Fruit fly (Drosophila melanogaster) whole organism: ENCODE results near the gene Prps.
A peak's percentile ranks its signal among the peaks of the same experiment; 100 is the strongest.

Experiments
- CG8478 ChIP-seq: fragments of >200 bp; optimal IDR thresholded peaks from 2 replicates; lab custom pipeline; 2018; ENCODE audit warnings: inconsistent platforms
- Dll ChIP-seq: fragments of >200 bp; optimal IDR thresholded peaks from 2 replicates; lab custom pipeline; 2017
- EcR ChIP-seq, 2 experiments: fragments of >200 bp; optimal IDR thresholded peaks; 2 replicates each; lab custom pipeline; 2017; ENCODE audit warnings: missing biosample characterization in 2 of 2, missing genetic modification characterization in 2 of 2, missing genetic modification reagents in 2 of 2
- pan ChIP-seq: fragments of >200 bp; optimal IDR thresholded peaks from 2 replicates; lab custom pipeline; 2017
- psq ChIP-seq: fragments of >200 bp; optimal IDR thresholded peaks from 2 replicates; lab custom pipeline; 2017
- usp ChIP-seq: fragments of >200 bp; optimal IDR thresholded peaks from 2 replicates; lab custom pipeline; 2017; ENCODE audit warnings: missing biosample characterization, missing genetic modification characterization, mixed read lengths

Gene Prps

DNA sequence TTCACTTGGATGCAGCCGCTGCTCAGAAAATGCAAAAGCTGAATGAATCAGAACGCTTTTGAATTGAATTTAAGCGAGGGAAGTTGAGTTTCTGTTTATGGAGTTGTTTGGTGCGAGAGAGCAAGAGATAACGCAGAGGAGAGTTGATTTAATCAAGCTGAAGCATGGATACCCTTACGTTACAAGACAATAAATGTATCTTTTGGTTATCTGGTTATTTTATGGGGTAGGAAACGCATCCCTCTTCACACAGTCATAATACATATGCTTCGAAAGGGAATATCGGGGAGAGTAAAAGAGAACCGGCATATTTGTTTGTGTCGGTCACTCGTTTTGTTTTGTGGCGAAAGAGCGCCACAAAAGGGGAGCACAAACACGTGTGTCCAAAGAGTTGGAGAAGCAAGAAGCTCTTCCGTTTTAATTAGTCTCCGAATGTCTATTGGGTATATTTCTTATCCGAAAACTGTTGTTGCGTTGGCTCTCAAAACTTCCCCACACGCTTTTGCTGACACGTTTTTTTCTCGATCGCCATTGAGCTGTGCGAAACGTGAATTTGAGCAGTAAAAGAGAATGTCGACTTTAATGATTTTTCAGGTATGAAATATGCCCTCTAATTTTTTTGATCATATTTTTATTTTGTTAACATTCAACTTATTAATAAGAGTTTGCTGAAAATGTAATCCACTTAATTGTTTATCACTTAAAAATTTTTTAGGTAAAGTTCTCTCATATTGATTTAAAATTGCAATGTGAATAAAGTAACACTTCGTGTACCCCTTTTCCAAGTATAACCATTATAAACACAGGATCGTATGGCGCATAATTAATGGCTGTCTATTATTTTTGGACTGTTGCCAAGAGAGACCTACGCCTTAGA lies at the start of gene Prps:
Gene Prps, minus strand, starts transcription at position 51 of the 877 bp plus-strand sequence.
- TF ChIP-seq Dll (lab: Kevin White, UChicago) (peak; percentile 45), pan (lab: Kevin White, UChicago) (no peak), psq (lab: Kevin White, UChicago) (no peak)

- TF ChIP-seq Dll (lab: Kevin White, UChicago), result no peak
- no peak for TF ChIP-seq EcR (GFP tag; optimal IDR thresholded peaks at IDR 0.05; lab: Kevin White, UChicago)
- TF ChIP-seq usp (GFP tag; lab: Kevin White, UChicago), result no peak
- no peak for TF ChIP-seq CG8478 (lab: Kevin White, UChicago)
- no peak for TF ChIP-seq pan (lab: Kevin White, UChicago)
Observed at dm6 chr3L:9745393-9745792, 48.9 kb upstream of the Prps start.

dm6 chr3L:9744060-9744549 lies 47.6 kb upstream of the Prps start:
- TF ChIP-seq usp (GFP tag; lab: Kevin White, UChicago), result no peak
- no peak for TF ChIP-seq Dll (lab: Kevin White, UChicago)
- TF ChIP-seq EcR (GFP tag; optimal IDR thresholded peaks at IDR 0.05; lab: Kevin White, UChicago), result no peak
- no peak for TF ChIP-seq CG8478 (lab: Kevin White, UChicago)
- no peak for TF ChIP-seq psq (lab: Kevin White, UChicago)
- TF ChIP-seq pan (lab: Kevin White, UChicago), result no peak

DNA sequence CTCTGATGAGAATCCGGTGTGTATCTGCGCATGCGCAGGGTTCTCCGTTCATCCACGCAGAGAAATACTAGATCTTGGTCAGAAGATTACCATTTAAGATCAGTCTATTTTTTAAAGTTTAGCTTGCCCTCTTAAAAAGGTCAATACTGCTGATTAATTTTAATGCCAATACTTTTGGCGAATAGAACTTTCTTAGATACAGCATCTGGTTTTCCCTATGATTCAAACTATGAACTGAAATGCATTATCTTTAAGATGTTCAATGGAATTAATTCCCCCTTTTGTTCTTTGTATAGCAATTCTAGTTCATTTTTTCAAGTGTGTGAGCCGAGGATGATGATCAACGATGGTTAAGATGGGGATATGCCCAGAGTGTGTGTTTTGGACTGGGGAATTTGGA lies 45.8 kb upstream of the Prps start:
- TF ChIP-seq usp (GFP tag; lab: Kevin White, UChicago), result no peak
- no peak for TF ChIP-seq EcR (GFP tag; optimal IDR thresholded peaks at IDR 0.05; lab: Kevin White, UChicago)
- TF ChIP-seq pan (lab: Kevin White, UChicago), result no peak
- no peak for TF ChIP-seq psq (lab: Kevin White, UChicago)
- no peak for TF ChIP-seq Dll (lab: Kevin White, UChicago)
- no peak for TF ChIP-seq CG8478 (lab: Kevin White, UChicago)

DNA sequence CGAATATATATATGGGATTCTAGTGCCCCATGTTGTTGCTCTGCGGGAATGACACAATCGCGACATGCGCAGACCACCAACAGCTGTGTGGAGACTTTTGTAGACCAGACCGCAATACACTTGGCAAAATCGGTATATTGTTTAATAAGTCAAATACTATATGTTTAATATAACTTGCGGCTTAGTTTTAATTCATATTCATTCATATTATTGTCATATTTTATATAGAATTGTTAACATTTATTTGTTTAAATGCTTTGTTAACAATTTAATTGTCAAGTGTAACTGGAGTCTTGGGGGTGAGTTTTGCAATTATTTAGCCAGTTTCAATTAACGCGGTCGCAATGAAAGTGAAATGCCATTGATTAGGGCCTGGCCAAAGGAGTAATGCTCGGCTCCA lies 43.1 kb upstream of the Prps start:
- TF ChIP-seq usp (GFP tag; lab: Kevin White, UChicago) (no peak), EcR (GFP tag; optimal IDR thresholded peaks at IDR 0.05; lab: Kevin White, UChicago) (no peak), CG8478 (lab: Kevin White, UChicago) (no peak), psq (lab: Kevin White, UChicago) (no peak), pan (lab: Kevin White, UChicago) (no peak), Dll (lab: Kevin White, UChicago) (no peak)

- TF ChIP-seq CG8478 (lab: Kevin White, UChicago) (no peak), Dll (lab: Kevin White, UChicago) (no peak), psq (lab: Kevin White, UChicago) (no peak), EcR (GFP tag; optimal IDR thresholded peaks at IDR 0.05; lab: Kevin White, UChicago) (no peak), pan (lab: Kevin White, UChicago) (no peak), usp (GFP tag; lab: Kevin White, UChicago) (no peak)
Observed at dm6 chr3L:9733563-9733962, 37.1 kb upstream of the Prps start, which contains the start of gene CG6749. Gene CG6749, minus strand, starts transcription at chr3L:9733807.

dm6 chr3L:9729795-9730421 lies 33.4 kb upstream of the Prps start, which contains the start of gene ATPsynB:
Gene ATPsynB, plus strand, starts transcription at chr3L:9729999.
- TF ChIP-seq pan (lab: Kevin White, UChicago) (no peak), psq (lab: Kevin White, UChicago) (no peak)

DNA sequence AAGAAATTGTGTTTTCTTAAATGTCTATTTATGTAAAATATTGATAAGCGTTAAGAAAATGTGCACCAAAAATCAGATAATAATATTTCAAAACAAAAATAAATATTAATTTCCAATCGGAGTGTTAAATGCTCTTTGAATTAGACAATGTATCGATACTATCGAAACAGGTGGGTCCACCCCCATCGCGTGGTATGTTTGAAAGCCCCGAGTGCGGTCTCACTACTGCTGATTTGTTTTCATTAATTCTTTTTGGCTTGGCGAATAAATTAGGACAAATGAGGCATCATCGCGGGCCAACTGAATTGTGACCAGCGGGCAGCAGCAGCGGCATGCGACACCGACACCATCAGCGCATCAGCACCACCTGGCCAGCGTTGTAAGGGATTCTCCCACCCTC lies 30.2 kb upstream of the Prps start, which contains the start of gene Naa60:
Gene Naa60, plus strand, starts transcription at position 189 of the 400 bp plus-strand sequence.
- no peak for TF ChIP-seq pan (lab: Kevin White, UChicago)
- no peak for TF ChIP-seq EcR (GFP tag; optimal IDR thresholded peaks at IDR 0.05; lab: Kevin White, UChicago)
- TF ChIP-seq psq (lab: Kevin White, UChicago), result no peak
- no peak for TF ChIP-seq usp (GFP tag; lab: Kevin White, UChicago)

- TF ChIP-seq CG8478 (lab: Kevin White, UChicago) (no peak), psq (lab: Kevin White, UChicago) (no peak), usp (GFP tag; lab: Kevin White, UChicago) (no peak), Dll (lab: Kevin White, UChicago) (no peak), EcR (GFP tag; optimal IDR thresholded peaks at IDR 0.05; lab: Kevin White, UChicago) (no peak), pan (lab: Kevin White, UChicago) (no peak)
Observed at dm6 chr3L:9723108-9723507, 26.6 kb upstream of the Prps start, which contains the start of the genes nbs and defl. Gene nbs, minus strand, starts transcription at chr3L:9723194. Gene defl, plus strand, starts transcription at chr3L:9723423.

dm6 chr3L:9720102-9720501 lies 23.6 kb upstream of the Prps start:
- TF ChIP-seq EcR (GFP tag; optimal IDR thresholded peaks at IDR 0.05; lab: Kevin White, UChicago), result no peak
- TF ChIP-seq usp (GFP tag; lab: Kevin White, UChicago), result no peak
- no peak for TF ChIP-seq pan (lab: Kevin White, UChicago)
- TF ChIP-seq CG8478 (lab: Kevin White, UChicago), result no peak
- TF ChIP-seq psq (lab: Kevin White, UChicago), result no peak
- TF ChIP-seq Dll (lab: Kevin White, UChicago), result no peak

- TF ChIP-seq EcR (GFP tag; optimal IDR thresholded peaks at IDR 0.05; lab: Kevin White, UChicago) (no peak), pan (lab: Kevin White, UChicago) (no peak), CG8478 (lab: Kevin White, UChicago) (no peak), Dll (lab: Kevin White, UChicago) (no peak)
Observed at dm6 chr3L:9718929-9719328, 22.4 kb upstream of the Prps start, which contains the start of the genes CG18178 and CG14174. Gene CG18178, minus strand, starts transcription at chr3L:9719144. Gene CG14174, plus strand, starts transcription at chr3L:9719328.
